Worm (Caenorhabditis elegans) whole organism, dauer: ENCODE results near the gene C55A1.4.
"Not testable (repeated sequence)": the region's sequence is repeated elsewhere in the genome, so short reads cannot be mapped to it uniquely, and the experiment has no call there.

ENCODE experiments used
- unc-62 ChIP-seq: sonication (generic microtip); optimal IDR thresholded peaks from 2 replicates; lab custom pipeline; 2017; ENCODE audit warnings: missing biosample characterization, missing genetic modification reagents, missing genetic modification characterization

C55A1.4 gene

DNA sequence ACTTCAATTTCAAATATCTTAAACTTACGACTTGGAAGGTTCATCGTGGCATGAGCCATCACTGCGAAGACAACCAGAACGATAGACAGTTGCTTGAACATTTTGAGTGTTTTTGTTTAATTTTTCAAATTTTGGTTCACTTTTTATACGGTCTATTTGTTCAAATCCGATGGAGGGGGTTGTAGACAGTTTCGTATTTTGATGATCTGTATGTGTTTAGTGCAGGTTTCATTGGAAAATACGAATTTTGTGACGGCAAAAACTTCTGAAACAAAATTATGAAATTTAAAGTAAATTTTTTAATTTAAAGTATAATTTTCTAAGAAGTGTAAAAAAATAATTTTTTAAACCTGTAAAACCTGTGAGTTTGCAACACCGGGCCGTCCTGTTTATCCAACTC lies at the start of gene C55A1.4:
Gene C55A1.4, minus strand, starts transcription at position 101 of the 400 bp plus-strand sequence.
- TF ChIP-seq unc-62 (GFP tag; lab: Kevin White, UChicago): not testable (repeated sequence)

DNA sequence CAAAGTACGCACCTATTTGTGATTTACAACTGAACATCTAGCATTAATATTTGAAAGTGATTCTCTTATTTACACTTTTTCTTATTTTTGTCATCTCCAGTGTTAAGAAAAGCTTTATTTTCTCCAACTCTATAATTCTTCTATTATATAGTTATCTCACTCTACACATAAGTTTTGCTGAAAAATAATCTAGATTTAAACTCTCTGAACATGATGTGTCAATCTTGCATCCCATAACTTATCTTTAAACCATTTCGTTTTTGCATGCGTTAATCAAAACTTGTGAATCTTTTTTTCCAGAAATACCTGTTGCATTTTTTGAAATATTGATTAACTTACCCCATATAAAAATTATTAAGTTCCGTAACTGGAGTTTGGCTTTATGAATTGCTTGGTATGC lies 46.9 kb upstream of the C55A1.4 start, which contains the start of gene nhr-268:
Gene nhr-268, plus strand, starts transcription at position 301 of the 400 bp plus-strand sequence.
- no peak for TF ChIP-seq unc-62 (GFP tag; lab: Kevin White, UChicago)

DNA sequence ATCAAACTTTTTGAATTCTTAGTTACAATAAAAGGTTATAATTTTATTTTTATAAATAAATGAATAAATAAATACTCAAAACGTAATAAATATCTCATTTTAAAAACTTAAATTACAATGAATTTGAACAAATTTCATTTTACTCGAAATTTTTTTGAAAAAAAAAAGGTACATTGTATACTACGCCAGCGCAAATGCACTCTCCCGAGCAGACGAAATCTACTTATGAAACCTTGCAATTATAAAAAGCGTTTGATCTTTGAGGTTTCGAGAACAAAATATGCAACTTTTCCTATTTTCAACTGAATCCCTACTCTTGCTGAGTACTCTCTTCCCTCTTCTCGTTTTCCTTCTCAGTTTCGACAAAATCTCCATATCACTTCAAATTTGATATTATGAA lies 44.6 kb upstream of the C55A1.4 start, which contains the start of gene nhr-197:
Gene nhr-197, plus strand, starts transcription at position 301 of the 400 bp plus-strand sequence.
- no peak for TF ChIP-seq unc-62 (GFP tag; lab: Kevin White, UChicago)

DNA sequence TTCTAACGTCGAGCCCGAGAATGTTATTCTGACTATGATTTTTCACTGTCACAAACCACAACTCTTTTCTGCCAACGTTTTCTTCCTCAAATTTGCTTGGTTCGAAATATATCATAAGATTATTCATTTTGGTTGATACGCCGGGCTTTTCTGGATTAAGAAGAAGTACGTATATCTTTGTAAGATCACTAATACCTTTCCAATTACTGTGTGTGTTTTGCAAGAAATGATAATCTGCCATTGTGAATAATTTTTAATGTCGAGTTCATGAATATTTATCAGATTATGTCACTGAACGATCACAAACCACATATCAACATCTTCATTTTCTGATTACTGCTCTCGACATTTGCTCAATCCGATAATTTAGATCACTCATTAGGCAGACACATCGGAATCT lies 42.5 kb upstream of the C55A1.4 start, which contains the start of gene nhr-196:
Gene nhr-196, plus strand, starts transcription at position 118 of the 400 bp plus-strand sequence.
- no peak for TF ChIP-seq unc-62 (GFP tag; lab: Kevin White, UChicago)

DNA sequence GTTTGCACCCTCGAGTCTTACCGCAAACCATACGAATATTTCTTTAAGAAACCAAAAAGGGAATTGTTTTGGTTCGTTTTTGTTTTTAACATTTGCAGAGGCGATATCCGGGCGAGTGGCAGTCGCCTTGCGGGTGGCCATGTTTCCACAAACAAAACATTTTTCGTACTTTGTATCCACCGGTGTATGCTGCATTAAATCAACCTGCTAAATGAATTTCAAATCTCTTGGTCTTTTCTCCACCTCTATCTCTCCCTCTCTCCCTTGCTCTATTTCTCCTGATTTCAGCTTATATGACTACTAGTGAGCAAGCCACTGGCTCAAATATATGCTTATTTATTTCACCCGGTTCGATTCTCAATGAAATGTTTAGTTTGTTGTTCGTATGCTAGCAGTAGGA lies 34.1 kb upstream of the C55A1.4 start, which contains the start of gene nhr-52:
Gene nhr-52, plus strand, starts transcription at position 301 of the 400 bp plus-strand sequence.
- TF ChIP-seq unc-62 (GFP tag; lab: Kevin White, UChicago): no peak

DNA sequence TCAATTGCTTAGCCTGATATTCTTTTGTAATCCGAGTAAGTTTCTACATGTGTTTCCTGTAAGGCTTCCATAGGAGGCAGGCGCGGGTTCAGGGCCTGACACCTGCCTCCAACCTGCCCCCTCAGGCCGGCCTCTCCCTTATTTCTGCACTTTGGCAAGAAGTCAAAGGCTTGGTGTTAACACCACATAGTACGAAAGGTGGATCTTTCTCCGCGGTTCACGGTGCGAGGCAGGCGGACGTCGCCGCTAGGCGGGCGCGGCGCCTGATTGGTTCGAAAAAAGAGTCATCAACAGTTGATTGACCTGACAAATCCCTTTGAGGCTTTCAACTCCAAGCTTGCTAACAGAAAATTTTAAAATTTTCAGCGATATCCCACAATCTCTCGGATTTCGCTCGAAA lies 31.8 kb upstream of the C55A1.4 start:
- TF ChIP-seq unc-62 (GFP tag; lab: Kevin White, UChicago): no peak

DNA sequence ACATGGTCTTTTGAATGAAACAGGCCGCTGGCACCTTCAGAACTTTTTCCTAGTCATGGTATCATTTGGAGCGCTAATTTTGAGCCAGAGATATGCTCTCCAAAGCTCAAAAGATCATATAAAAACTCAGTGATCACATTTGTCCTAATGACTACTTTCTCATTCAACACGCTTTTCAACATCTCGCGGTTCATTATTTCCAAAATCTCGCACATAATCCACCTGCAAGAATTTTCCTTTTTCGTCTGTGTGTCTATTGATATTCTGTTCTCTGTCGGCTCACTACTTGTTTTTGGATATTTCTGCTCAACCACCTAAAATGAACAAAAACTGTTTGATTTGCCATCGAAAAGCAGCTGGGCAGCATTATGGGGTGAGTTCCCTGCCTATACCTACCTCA lies 30.6 kb upstream of the C55A1.4 start, which contains the start of gene nhr-51:
Gene nhr-51, plus strand, starts transcription at position 301 of the 400 bp plus-strand sequence.
- TF ChIP-seq unc-62 (GFP tag; lab: Kevin White, UChicago): no peak

DNA sequence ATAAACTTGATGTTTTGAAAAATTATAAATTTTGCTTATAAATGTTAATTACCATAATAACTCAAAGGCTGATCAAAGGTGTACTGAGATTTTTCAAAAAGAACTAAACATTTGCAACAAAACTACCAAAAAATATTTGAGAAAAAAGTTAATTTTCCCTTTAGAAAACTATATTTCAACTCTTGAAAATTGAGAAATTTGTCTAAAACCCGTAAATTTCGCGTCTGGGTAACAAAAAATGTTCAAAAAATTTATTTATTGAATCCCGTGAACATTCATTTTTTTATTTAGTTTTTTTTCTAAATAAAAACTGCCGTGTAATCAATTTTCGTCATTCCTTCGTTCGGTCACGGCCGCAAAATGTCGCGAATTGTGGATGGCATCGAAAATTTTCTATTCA lies 27.0 kb upstream of the C55A1.4 start, which contains the start of gene K06B4.15:
Gene K06B4.15, plus strand, starts transcription at position 301 of the 400 bp plus-strand sequence.
- not testable (repeated sequence) for TF ChIP-seq unc-62 (GFP tag; lab: Kevin White, UChicago)

DNA sequence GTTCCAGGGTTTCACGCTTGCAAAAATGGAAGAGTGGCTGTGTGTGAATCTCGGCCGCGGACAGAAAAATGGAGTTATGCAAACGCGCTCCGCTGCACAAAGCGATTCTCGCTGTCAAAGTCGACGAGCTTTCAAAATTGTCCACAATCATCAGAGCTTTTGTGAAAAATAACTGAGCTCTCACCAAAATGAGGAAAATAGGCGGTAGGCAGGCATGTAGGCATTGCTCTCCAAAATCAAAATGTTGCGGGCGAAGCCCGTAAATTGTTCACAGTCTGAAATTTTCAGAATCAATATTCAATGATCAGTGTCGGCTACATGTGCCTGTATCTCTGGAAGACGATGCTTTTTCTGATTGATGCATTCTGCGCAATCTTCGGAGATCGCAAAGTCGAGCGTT lies 25.8 kb upstream of the C55A1.4 start, which contains the start of gene K06B4.4:
Gene K06B4.4, plus strand, starts transcription at position 301 of the 400 bp plus-strand sequence.
- no peak for TF ChIP-seq unc-62 (GFP tag; lab: Kevin White, UChicago)

DNA sequence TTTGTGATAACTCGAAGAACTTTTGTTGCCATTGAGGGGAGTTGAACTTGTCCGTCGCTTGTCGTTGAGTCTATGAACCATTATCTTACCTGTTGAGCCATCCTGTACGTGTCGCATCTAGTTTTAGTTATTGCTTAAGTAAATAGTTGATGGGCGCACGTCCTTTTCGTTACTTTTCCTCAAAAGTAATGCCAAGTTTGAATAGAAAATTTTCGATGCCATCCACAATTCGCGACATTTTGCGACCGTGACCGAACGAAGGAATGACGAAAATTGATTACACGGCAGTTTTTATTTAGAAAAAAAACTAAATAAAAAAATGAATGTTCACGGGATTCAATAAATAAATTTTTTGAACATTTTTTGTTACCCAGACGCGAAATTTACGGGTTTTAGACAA lies 25.1 kb upstream of the C55A1.4 start, which contains the start of gene F53E4.1:
Gene F53E4.1, minus strand, starts transcription at position 101 of the 400 bp plus-strand sequence.
- not testable (repeated sequence) for TF ChIP-seq unc-62 (GFP tag; lab: Kevin White, UChicago)

DNA sequence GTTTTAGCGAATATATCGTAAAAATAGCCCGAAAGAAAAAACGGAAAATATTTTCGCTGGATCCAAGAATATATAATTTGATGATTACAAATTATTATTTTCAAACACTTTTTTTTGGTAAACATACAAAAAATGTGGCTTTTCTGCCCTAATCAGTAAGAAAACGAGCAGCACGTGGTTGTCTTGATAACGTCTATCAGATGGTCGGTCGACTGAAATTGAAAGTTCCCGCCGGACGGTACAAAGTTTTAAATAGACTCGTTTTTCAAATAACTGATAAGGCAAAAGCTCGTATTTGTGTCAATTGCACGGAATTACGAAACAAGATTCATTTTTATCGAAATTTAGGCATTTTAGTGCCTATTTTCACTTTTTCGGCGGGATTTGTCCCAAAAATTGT lies 23.6 kb upstream of the C55A1.4 start:
- no peak for TF ChIP-seq unc-62 (GFP tag; lab: Kevin White, UChicago)

DNA sequence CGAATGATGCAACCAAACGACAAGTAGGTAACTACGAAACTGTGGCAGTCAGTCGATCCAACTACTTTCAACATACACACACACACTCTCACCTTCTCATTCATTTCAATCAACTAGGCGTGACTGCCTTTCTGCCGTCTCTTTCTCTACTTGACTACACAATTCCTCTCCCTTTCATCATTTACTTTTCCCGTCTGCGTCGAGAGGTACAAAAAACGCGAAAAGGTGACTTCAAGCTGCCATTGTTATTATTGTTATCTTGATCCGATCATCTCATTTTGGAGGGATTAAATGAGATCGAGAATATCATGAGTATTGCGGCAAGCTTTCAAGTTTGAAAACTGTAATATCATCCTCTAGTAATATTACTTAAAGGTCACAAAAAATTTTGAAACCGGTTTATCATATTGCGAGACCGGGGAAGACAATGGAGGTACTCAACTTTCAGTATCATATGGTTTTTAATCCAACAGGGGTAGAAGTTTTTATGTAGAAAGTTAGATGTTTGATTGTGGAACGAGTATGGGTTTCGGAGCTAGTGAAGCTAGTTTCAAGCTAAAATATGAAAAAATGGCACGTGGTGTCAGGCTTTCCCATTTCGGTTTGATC lies 21.1 kb upstream of the C55A1.4 start:
- TF ChIP-seq unc-62 (GFP tag; lab: Kevin White, UChicago): no peak

DNA sequence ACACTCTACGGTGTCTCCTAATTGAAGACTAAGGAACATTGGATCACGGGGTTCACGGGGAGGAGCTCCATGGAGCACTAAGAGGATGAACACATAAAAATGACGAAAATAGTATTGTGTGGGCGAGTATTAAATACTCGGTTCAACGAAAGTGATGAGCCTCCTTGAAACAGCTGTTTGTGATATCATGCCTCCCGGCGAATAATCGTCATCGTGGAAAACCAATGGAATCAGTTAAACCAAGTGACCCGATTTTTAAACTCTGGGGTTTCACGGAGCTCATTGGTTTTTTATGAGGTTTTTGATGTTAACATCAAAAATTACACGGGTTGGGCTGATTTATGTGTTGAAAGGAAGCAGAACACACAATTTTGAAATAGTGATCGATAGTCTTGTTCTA lies 18.5 kb upstream of the C55A1.4 start:
- no peak for TF ChIP-seq unc-62 (GFP tag; lab: Kevin White, UChicago)

DNA sequence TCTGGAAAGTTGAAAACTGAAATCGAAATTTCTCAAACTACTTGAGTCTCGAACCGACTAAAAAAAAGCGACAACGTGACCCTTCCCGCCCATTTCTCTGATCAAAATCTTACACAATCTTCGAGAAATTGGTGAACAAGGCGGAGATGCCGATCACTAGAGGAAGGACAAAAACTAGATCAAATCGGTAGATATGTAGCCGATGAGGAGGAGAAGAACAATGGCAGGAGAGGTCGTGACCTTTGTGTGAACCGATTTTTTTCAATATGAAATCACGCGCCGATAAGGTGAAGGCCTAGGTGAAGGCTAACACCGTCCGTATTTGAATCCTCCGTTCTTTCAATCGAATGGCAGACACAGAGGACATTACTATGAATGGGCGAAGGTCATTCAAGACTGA lies 17.9 kb upstream of the C55A1.4 start:
- no peak for TF ChIP-seq unc-62 (GFP tag; lab: Kevin White, UChicago)

DNA sequence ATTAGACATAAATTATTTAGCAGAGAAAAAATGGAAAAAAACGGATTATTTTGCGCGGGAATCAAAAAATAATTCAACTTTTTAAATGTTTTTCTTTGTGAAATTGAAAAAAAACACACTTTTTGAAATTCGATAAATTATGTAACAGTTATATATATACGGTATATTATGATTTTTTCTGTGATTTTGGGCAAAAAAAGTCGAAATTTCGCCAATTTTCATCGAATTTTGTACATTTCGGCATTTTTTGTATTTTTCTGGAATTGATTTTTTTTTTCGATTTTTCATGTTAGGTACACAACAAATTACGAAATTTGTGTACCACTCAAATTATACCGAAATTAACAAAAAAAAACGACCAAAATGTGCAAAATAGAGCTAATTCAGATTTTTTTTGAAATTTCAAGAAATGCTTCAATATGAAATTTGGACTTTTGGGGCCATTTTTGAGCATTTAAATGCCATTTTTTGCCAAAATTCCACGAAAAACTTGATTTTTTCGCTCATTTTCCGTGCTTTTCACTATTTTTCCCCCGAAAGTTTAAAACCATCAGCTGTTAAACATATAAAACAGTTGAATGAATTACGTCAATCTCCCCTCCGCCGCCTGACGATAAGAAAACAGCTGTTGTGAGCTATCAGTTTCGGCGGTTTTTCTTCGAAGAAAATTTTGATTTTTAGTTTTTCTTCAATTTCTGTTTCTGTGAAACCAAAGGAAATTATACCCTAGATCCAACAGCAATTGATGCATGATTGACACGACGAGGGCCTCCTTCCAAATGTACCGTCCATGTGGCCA lies 15.4 kb upstream of the C55A1.4 start:
- TF ChIP-seq unc-62 (GFP tag; lab: Kevin White, UChicago): no peak

DNA sequence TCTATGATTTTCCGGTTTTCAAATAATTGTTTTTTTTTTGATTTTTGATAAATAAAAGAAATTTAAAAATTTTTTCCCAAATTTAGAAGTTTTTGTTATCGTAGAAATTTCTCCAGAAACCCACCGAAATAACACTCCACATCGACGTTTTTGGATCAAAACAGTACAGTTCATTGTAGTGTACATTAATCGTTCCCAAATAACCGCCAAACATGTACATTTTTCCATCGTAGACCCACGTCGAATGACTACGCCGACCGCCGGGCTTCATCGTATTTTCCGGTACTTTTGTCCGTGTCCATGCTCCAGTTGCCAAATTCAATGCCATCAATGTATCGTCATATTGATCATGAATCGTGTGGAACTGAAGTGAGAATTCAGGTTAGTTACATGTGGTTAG lies 11.0 kb upstream of the C55A1.4 start, which contains the start of gene F53E4.2:
Gene F53E4.2, plus strand, starts transcription at position 301 of the 400 bp plus-strand sequence.
- TF ChIP-seq unc-62 (GFP tag; lab: Kevin White, UChicago): no peak
